Worm (Caenorhabditis elegans) whole organism, late embryonic: Measurements from ENCODE around the gene clec-22.

Source experiments
- F13H6.1 ChIP-seq: sonication (generic microtip); optimal IDR thresholded peaks from 2 replicates; lab custom pipeline; 2016; ENCODE audit warnings: missing genetic modification characterization, missing compliant biosample characterization
- T23F11.4 ChIP-seq: fragments of 200-800 bp; sonication (Bioruptor generic); optimal IDR thresholded peaks from 2 replicates; lab custom pipeline; 2018; ENCODE audit warnings: mild to moderate bottlenecking, missing genetic modification characterization, missing compliant biosample characterization
- ahr-1 ChIP-seq: sonication (generic microtip); optimal IDR thresholded peaks from 2 replicates; lab custom pipeline; 2016; ENCODE audit warnings: missing genetic modification characterization, missing compliant biosample characterization
- ama-1 ChIP-seq: fragments of 150-350 bp; optimal IDR thresholded peaks from 2 replicates; lab custom pipeline; 2014
- ceh-2 ChIP-seq: sonication (generic microtip); optimal IDR thresholded peaks from 2 replicates; lab custom pipeline; 2016; ENCODE audit warnings: missing genotype, missing genetic modification characterization, missing compliant biosample characterization
- ceh-22 ChIP-seq: sonication (generic microtip); optimal IDR thresholded peaks from 2 replicates; lab custom pipeline; 2017; ENCODE audit warnings: missing biosample characterization, missing genetic modification characterization
- ceh-31 ChIP-seq: sonication (generic microtip); optimal IDR thresholded peaks from 2 replicates; lab custom pipeline; 2016; ENCODE audit warnings: missing genetic modification characterization, missing compliant biosample characterization
- ceh-34 ChIP-seq: sonication (generic microtip); optimal IDR thresholded peaks from 2 replicates; lab custom pipeline; 2016; ENCODE audit warnings: mild to moderate bottlenecking, missing genetic modification characterization, missing compliant biosample characterization
- ceh-45 ChIP-seq: fragments of 200-800 bp; sonication (Bioruptor generic); IDR thresholded peaks from 2 replicates; pipeline ENCODE4 v1.3.6; 2022; ENCODE audit warnings: missing genetic modification reagents, missing genetic modification characterization, missing compliant biosample characterization
- ceh-48 ChIP-seq: sonication (generic microtip); optimal IDR thresholded peaks from 2 replicates; lab custom pipeline; 2016; ENCODE audit warnings: missing genetic modification characterization, inconsistent platforms, missing compliant biosample characterization
- ceh-6 ChIP-seq: fragments of 200-800 bp; sonication (Bioruptor generic); optimal IDR thresholded peaks from 2 replicates; lab custom pipeline; 2018; ENCODE audit warnings: mild to moderate bottlenecking, missing genetic modification characterization, missing compliant biosample characterization
- ceh-9 ChIP-seq: sonication (generic microtip); optimal IDR thresholded peaks from 2 replicates; lab custom pipeline; 2016; ENCODE audit warnings: mild to moderate bottlenecking, missing genetic modification characterization, inconsistent platforms, missing compliant biosample characterization
- che-1 ChIP-seq: sonication (generic microtip); optimal IDR thresholded peaks from 2 replicates; lab custom pipeline; 2016; ENCODE audit warnings: mild to moderate bottlenecking, missing genetic modification characterization, missing compliant biosample characterization
- elt-2 ChIP-seq: sonication (generic microtip); optimal IDR thresholded peaks from 2 replicates; lab custom pipeline; 2016; ENCODE audit warnings: missing genetic modification reagents, missing genetic modification characterization, missing compliant biosample characterization
- elt-4 ChIP-seq: sonication (generic microtip); optimal IDR thresholded peaks from 2 replicates; lab custom pipeline; 2016; ENCODE audit warnings: missing genetic modification characterization, missing compliant biosample characterization
- ets-4 ChIP-seq: sonication (generic microtip); optimal IDR thresholded peaks from 2 replicates; lab custom pipeline; 2016; ENCODE audit warnings: missing genetic modification characterization, missing compliant biosample characterization
- gmeb-2 ChIP-seq: sonication (generic microtip); optimal IDR thresholded peaks from 2 replicates; lab custom pipeline; 2016; ENCODE audit warnings: missing genetic modification characterization, inconsistent platforms, missing compliant biosample characterization
- hlh-15 ChIP-seq: sonication (generic microtip); optimal IDR thresholded peaks from 2 replicates; lab custom pipeline; 2016; ENCODE audit warnings: missing genetic modification characterization, missing compliant biosample characterization
- hlh-30 ChIP-seq: sonication (generic microtip); optimal IDR thresholded peaks from 2 replicates; lab custom pipeline; 2017; ENCODE audit warnings: antibody characterized with exemption, missing genetic modification characterization, missing compliant biosample characterization; ENCODE audit not compliant: insufficient read depth
- madf-2 ChIP-seq: sonication (generic microtip); optimal IDR thresholded peaks from 2 replicates; lab custom pipeline; 2017; ENCODE audit warnings: missing genetic modification characterization, missing compliant biosample characterization
- nfya-1 ChIP-seq: sonication (generic microtip); optimal IDR thresholded peaks from 2 replicates; lab custom pipeline; 2017; ENCODE audit warnings: missing genetic modification characterization, mild to moderate bottlenecking, missing compliant biosample characterization, antibody characterized with exemption, moderate library complexity
- nhr-232 ChIP-seq: sonication (generic microtip); optimal IDR thresholded peaks from 2 replicates; lab custom pipeline; 2016; ENCODE audit warnings: missing genetic modification characterization, missing compliant biosample characterization
- pax-1 ChIP-seq: fragments of 150-350 bp; optimal IDR thresholded peaks from 2 replicates; lab custom pipeline; 2014; ENCODE audit warnings: missing biosample characterization, missing genetic modification characterization
- pha-2 ChIP-seq: sonication (generic microtip); optimal IDR thresholded peaks from 2 replicates; lab custom pipeline; 2017; ENCODE audit warnings: mild to moderate bottlenecking, missing genetic modification characterization, missing compliant biosample characterization
- pha-4 ChIP-seq: fragments of 150-350 bp; optimal IDR thresholded peaks from 2 replicates; lab custom pipeline; 2018; ENCODE audit warnings: missing biosample characterization, missing genetic modification reagents, missing genetic modification characterization
- sox-2 ChIP-seq: fragments of 200-800 bp; sonication (Bioruptor generic); IDR thresholded peaks from 2 replicates; pipeline ENCODE4 v1.3.6; 2022; ENCODE audit warnings: missing genetic modification reagents, missing genetic modification characterization, missing compliant biosample characterization
- sox-4 ChIP-seq: sonication (generic microtip); optimal IDR thresholded peaks from 2 replicates; lab custom pipeline; 2017; ENCODE audit warnings: mild to moderate bottlenecking, missing genetic modification characterization, inconsistent platforms, missing compliant biosample characterization
- syd-9 ChIP-seq: sonication (generic microtip); optimal IDR thresholded peaks from 2 replicates; lab custom pipeline; 2016; ENCODE audit warnings: mild to moderate bottlenecking, missing genetic modification characterization, moderate library complexity, missing compliant biosample characterization
- tbx-2 ChIP-seq: sonication (generic microtip); optimal IDR thresholded peaks from 2 replicates; lab custom pipeline; 2016; ENCODE audit warnings: missing genetic modification characterization, missing compliant biosample characterization
- tbx-7 ChIP-seq: sonication (generic microtip); optimal IDR thresholded peaks from 2 replicates; lab custom pipeline; 2016; ENCODE audit warnings: missing genotype, missing genetic modification characterization, missing compliant biosample characterization
- unc-42 ChIP-seq: sonication (generic microtip); optimal IDR thresholded peaks from 2 replicates; lab custom pipeline; 2016; ENCODE audit warnings: missing genotype, missing genetic modification characterization, missing compliant biosample characterization
- unc-55 ChIP-seq: sonication (generic microtip); optimal IDR thresholded peaks from 2 replicates; lab custom pipeline; 2017; ENCODE audit warnings: missing biosample characterization, missing genetic modification reagents, missing genetic modification characterization
- unc-86 ChIP-seq: sonication (generic microtip); optimal IDR thresholded peaks from 2 replicates; lab custom pipeline; 2016; ENCODE audit warnings: missing genetic modification characterization, missing compliant biosample characterization
- zip-5 ChIP-seq: sonication (generic microtip); optimal IDR thresholded peaks from 2 replicates; lab custom pipeline; 2016; ENCODE audit warnings: missing genetic modification characterization, missing compliant biosample characterization

The clec-22 gene

ce11 chrV:16857977-16858479 lies at the start of gene clec-22, which contains the start of gene clec-31:
Gene clec-22, plus strand, starts transcription at chrV:16858429.
Gene clec-31, minus strand, starts transcription at chrV:16858077.
- TF ChIP-seq T23F11.4 (GFP tag; lab: Kevin White, UChicago): no peak
- TF ChIP-seq pax-1 (tag; lab: Kevin White, UChicago): no peak
- no peak for TF ChIP-seq sox-2 (GFP tag; lab: Robert Waterston, UW)
- TF ChIP-seq unc-55 (GFP tag; lab: Kevin White, UChicago): no peak
- no peak for TF ChIP-seq syd-9 (tag; lab: Kevin White, UChicago)
- no peak for TF ChIP-seq hlh-30 (tag; lab: Kevin White, UChicago)
- no peak for TF ChIP-seq unc-42

DNA sequence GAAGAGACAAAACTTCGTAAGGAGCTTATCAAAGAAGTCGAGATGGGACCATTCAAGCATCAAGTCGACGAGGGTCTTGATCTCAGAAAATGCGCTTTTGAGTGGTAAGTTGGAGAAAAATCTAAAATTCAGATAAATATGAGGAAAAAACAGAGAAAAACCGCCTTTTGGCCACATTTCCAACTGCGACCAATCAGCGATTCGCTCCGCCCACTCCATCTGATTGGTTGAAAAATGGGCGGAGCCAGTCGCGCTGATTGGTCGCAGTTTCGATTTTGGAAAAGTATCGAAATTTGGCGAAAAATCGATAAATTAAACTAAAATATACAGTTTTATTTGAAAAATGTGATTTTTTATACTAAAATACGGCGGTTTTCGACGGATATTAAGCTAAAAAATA lies 46.4 kb upstream of the clec-22 start:
- TF ChIP-seq ceh-22 (tag; lab: Kevin White, UChicago) (no peak), nfya-1 (tag; lab: Kevin White, UChicago) (peak; percentile 83)

DNA sequence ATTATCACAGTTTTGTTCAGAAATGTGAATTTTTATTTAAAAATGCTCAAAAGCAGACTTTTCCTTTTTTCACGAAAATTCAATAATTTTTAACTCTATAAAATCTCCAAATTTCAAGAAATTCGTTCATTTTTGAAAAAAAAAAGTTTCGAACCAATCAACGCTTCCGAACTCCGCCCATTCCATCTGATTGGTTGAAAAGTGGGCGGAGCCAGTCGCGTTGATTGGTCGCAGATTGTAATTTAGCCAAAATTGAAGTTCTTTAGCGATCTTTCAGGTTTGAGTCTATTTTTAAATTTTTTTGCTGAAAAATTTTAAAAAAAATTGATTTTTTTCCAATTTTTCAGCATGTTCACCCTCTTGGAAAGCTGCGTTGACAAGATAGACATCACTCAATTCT lies 45.9 kb upstream of the clec-22 start:
- TF ChIP-seq gmeb-2 (tag; lab: Kevin White, UChicago): no peak
- no peak for TF ChIP-seq che-1 (tag; lab: Kevin White, UChicago)
- no peak for TF ChIP-seq F13H6.1 (tag; lab: Kevin White, UChicago)
- TF ChIP-seq ceh-2 (tag; lab: Kevin White, UChicago): no peak
- no peak for TF ChIP-seq elt-4 (tag; lab: Kevin White, UChicago)
- TF ChIP-seq ama-1: no peak
- peak; percentile 95 for TF ChIP-seq nfya-1 (tag; lab: Kevin White, UChicago)
- no peak for TF ChIP-seq madf-2
- TF ChIP-seq, all 69 proteins: peak for 1

ce11 chrV:16814541-16815207 lies 43.6 kb upstream of the clec-22 start:
- TF ChIP-seq elt-2 (tag; lab: Kevin White, UChicago) (peak; percentile 35), hlh-15 (tag; lab: Kevin White, UChicago) (no peak)
- TF ChIP-seq, all 69 proteins: peak for 1

DNA sequence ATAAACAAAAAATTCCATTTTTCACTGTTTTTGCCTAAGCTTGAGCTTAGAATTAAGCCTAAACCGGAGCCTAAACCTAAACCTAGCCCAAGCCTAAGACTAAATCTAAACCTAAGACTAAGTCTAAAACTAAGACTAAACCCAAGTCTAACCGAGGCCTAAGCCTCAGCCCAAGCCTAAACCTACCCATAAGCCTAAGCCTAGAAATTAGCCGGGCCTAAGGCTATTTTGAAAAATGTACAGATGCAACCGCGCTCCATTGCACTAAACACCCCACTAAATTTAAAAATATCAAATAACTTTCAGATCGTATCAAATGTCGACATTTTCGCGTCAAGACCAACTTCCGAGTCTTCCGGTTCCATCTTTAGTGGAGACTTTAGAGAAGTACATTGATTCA lies 43.0 kb upstream of the clec-22 start, which contains the start of gene T20B3.1:
Gene T20B3.1 (plus strand): TSS at position 301 of the 400 bp plus-strand sequence.
- TF ChIP-seq hlh-15 (tag; lab: Kevin White, UChicago) (no peak), pha-2 (tag; lab: Kevin White, UChicago) (no peak), ceh-45 (GFP tag; lab: Robert Waterston, UW) (no peak)
- TF ChIP-seq, all 69 proteins: peak for 0

DNA sequence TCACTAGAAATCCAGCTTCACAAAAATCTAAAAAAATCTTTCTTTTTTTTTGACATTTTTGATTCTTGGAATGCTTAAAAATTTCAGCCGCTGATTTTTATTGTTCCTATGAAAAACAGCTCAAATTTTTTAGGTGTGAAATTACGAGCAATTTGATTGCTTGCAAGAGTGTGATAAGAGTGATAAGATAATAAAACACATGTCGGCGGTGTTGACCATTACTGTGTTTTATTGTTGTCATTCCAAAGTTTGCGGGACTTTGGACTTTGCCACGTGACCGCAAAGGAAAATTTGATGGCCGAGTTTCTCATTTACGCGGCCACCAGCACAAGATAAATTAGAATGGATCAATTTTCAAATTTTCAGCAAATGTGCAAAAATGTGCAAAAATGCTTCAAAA lies 41.5 kb upstream of the clec-22 start:
- TF ChIP-seq ceh-9 (no peak), hlh-30 (tag; lab: Kevin White, UChicago) (peak; percentile 6), elt-2 (tag; lab: Kevin White, UChicago) (peak; percentile 88)
- TF ChIP-seq, all 69 proteins: peak for 2

ce11 chrV:16821270-16821737 lies 36.9 kb upstream of the clec-22 start, which contains the start of gene T20B3.14:
Gene T20B3.14, minus strand, starts transcription at chrV:16821320.
- no peak for TF ChIP-seq ceh-48 (tag; lab: Kevin White, UChicago)
- TF ChIP-seq ama-1: no peak
- TF ChIP-seq tbx-7 (tag; lab: Kevin White, UChicago): no peak
- TF ChIP-seq ceh-34: no peak
- TF ChIP-seq ceh-9: no peak
- TF ChIP-seq ahr-1 (tag; lab: Kevin White, UChicago): no peak
- no peak for TF ChIP-seq zip-5 (tag; lab: Kevin White, UChicago)
- TF ChIP-seq che-1 (tag; lab: Kevin White, UChicago): no peak
- no peak for TF ChIP-seq ets-4
- no peak for TF ChIP-seq ceh-31 (tag; lab: Kevin White, UChicago)
- no peak for TF ChIP-seq nhr-232 (tag; lab: Kevin White, UChicago)
- TF ChIP-seq sox-4 (tag; lab: Kevin White, UChicago): no peak
- no peak for TF ChIP-seq ceh-6 (GFP tag; lab: Kevin White, UChicago)
- no peak for TF ChIP-seq ceh-2 (tag; lab: Kevin White, UChicago)
- no peak for TF ChIP-seq unc-86 (tag; lab: Kevin White, UChicago)
- no peak for TF ChIP-seq pha-4 (tag; lab: Kevin White, UChicago)
- no peak for TF ChIP-seq tbx-2
